Fruit fly (Drosophila melanogaster) S2 (cell line): ENCODE data around the gene spz3.

Experiments
- CG8478 ChIP-seq: fragments of >200 bp; optimal IDR thresholded peaks from 2 replicates; lab custom pipeline; 2018
- CTCF ChIP-seq, 2 experiments: fragments of >200 bp; optimal IDR thresholded peaks; 2 replicates each; lab custom pipeline; 2018

dm6 chr2L:7879292-7879894, at the start of gene spz3:
- TF ChIP-seq CTCF (optimal IDR thresholded peaks at IDR 0.05; lab: Kevin White, UChicago), result no peak
- no peak for TF ChIP-seq CG8478 (lab: Kevin White, UChicago)
